Fruit fly (Drosophila melanogaster) Kc167 (cell line): ENCODE data around the gene corolla.

Source experiments
- Myc ChIP-seq: fragments of >200 bp; optimal IDR thresholded peaks from 2 replicates; lab custom pipeline; 2017; ENCODE audit warnings: missing external identifiers
- Sin3A ChIP-seq: fragments of >200 bp; optimal IDR thresholded peaks from 2 replicates; lab custom pipeline; 2018; ENCODE audit warnings: missing external identifiers
- h ChIP-seq: fragments of >200 bp; optimal IDR thresholded peaks from 3 replicates; lab custom pipeline; 2018; ENCODE audit warnings: missing external identifiers
- insv ChIP-seq: fragments of >200 bp; optimal IDR thresholded peaks from 3 replicates; lab custom pipeline; 2018; ENCODE audit warnings: missing external identifiers
- psq ChIP-seq: fragments of >200 bp; optimal IDR thresholded peaks from 2 replicates; lab custom pipeline; 2017; ENCODE audit warnings: missing external identifiers
- ttk ChIP-seq: sonication (Bioruptor generic); optimal IDR thresholded peaks from 2 replicates; lab custom pipeline; 2017; ENCODE audit warnings: missing external identifiers

The corolla gene

dm6 chrX:17631996-17632612, at the start of gene corolla, which contains the start of gene ND-24:
corolla (minus strand) TSS chrX:17632047.
ND-24 (plus strand) TSS chrX:17632089.
- no peak for TF ChIP-seq Myc (lab: Kevin White, UChicago)
- peak; percentile 37 for TF ChIP-seq psq (lab: Kevin White, UChicago)
- TF ChIP-seq h (lab: Kevin White, UChicago) = no peak
- no peak for TF ChIP-seq ttk (lab: Kevin White, UChicago)

dm6 chrX:17679642-17680571, 48.1 kb upstream of the corolla start:
- no peak for TF ChIP-seq Sin3A
- TF ChIP-seq psq (lab: Kevin White, UChicago) = no peak
- no peak for TF ChIP-seq insv (lab: Kevin White, UChicago)
- TF ChIP-seq ttk (lab: Kevin White, UChicago) = no peak
- TF ChIP-seq Myc (lab: Kevin White, UChicago) = no peak
- TF ChIP-seq h (lab: Kevin White, UChicago) = no peak

dm6 chrX:17677953-17678668, 46.3 kb upstream of the corolla start:
- TF ChIP-seq h (lab: Kevin White, UChicago) (no peak), psq (lab: Kevin White, UChicago) (no peak), Sin3A (no peak), Myc (lab: Kevin White, UChicago) (no peak), insv (lab: Kevin White, UChicago) (no peak)

dm6 chrX:17671788-17672187, 39.9 kb upstream of the corolla start, which contains the start of gene CG12990:
CG12990 (minus strand) TSS chrX:17671888.
- no peak for TF ChIP-seq h (lab: Kevin White, UChicago)
- TF ChIP-seq Sin3A = no peak
- TF ChIP-seq Myc (lab: Kevin White, UChicago) = no peak
- no peak for TF ChIP-seq ttk (lab: Kevin White, UChicago)
- no peak for TF ChIP-seq insv (lab: Kevin White, UChicago)
- no peak for TF ChIP-seq psq (lab: Kevin White, UChicago)

- TF ChIP-seq Myc (lab: Kevin White, UChicago) (no peak), Sin3A (no peak), insv (lab: Kevin White, UChicago) (no peak), ttk (lab: Kevin White, UChicago) (no peak), h (lab: Kevin White, UChicago) (no peak), psq (lab: Kevin White, UChicago) (no peak)
Observed at dm6 chrX:17659119-17659452, 27.2 kb upstream of the corolla start.

- no peak for TF ChIP-seq insv (lab: Kevin White, UChicago)
- no peak for TF ChIP-seq Myc (lab: Kevin White, UChicago)
- no peak for TF ChIP-seq h (lab: Kevin White, UChicago)
- no peak for TF ChIP-seq psq (lab: Kevin White, UChicago)
- no peak for TF ChIP-seq ttk (lab: Kevin White, UChicago)
- TF ChIP-seq Sin3A = no peak
Observed at dm6 chrX:17658207-17659118, 26.6 kb upstream of the corolla start.

- TF ChIP-seq Sin3A (no peak), psq (lab: Kevin White, UChicago) (no peak), insv (lab: Kevin White, UChicago) (no peak), ttk (lab: Kevin White, UChicago) (no peak), h (lab: Kevin White, UChicago) (no peak), Myc (lab: Kevin White, UChicago) (no peak)
Observed at dm6 chrX:17657716-17658115, 25.9 kb upstream of the corolla start.

dm6 chrX:17657050-17657696, 25.3 kb upstream of the corolla start, which contains the start of gene beta-Spec:
beta-Spec (plus strand) TSS chrX:17657372.
- no peak for TF ChIP-seq Sin3A
- TF ChIP-seq h (lab: Kevin White, UChicago) = no peak
- no peak for TF ChIP-seq psq (lab: Kevin White, UChicago)
- no peak for TF ChIP-seq ttk (lab: Kevin White, UChicago)
- no peak for TF ChIP-seq insv (lab: Kevin White, UChicago)
- no peak for TF ChIP-seq Myc (lab: Kevin White, UChicago)

- TF ChIP-seq ttk (lab: Kevin White, UChicago) (no peak), h (lab: Kevin White, UChicago) (no peak)
Observed at dm6 chrX:17656501-17656900, 24.7 kb upstream of the corolla start, which contains the start of gene IntS2. IntS2 (minus strand) TSS chrX:17656818.
